Worm (Caenorhabditis elegans): ENCODE measurements around the gene F14H8.4.
"Not testable (repeated sequence)": the region's sequence is repeated elsewhere in the genome, so short reads cannot be mapped to it uniquely, and the experiment has no call there.

F14H8.4 gene

ce11 chrV:15031373-15031772 is 7.7 kb downstream of the F14H8.4 start, which contains the start of gene cng-1:
cng-1 (minus strand) TSS chrV:15031473.
- not testable (repeated sequence) for TF ChIP-seq nhr-77, hmg-11, lin-15B (tag; optimal IDR thresholded peaks at IDR 0.05)

- TF ChIP-seq hmg-11, aly-2, mdl-1 (tag; optimal IDR thresholded peaks at IDR 0.05): not testable (repeated sequence)
Measured at ce11 chrV:15036769-15037168, 13.1 kb downstream of the F14H8.4 start, which contains the start of gene melo-3. melo-3 (minus strand) TSS chrV:15036869.

ce11 chrV:15048107-15048506 is 24.5 kb downstream of the F14H8.4 start, which contains the start of gene sdc-3:
sdc-3 (minus strand) TSS chrV:15048207.
- TF ChIP-seq ceh-28 (tag; optimal IDR thresholded peaks at IDR 0.05) (no peak), ceh-9 (tag; optimal IDR thresholded peaks at IDR 0.05) (no peak), elt-2 (tag; optimal IDR thresholded peaks at IDR 0.05) (peak; percentile 4)

DNA sequence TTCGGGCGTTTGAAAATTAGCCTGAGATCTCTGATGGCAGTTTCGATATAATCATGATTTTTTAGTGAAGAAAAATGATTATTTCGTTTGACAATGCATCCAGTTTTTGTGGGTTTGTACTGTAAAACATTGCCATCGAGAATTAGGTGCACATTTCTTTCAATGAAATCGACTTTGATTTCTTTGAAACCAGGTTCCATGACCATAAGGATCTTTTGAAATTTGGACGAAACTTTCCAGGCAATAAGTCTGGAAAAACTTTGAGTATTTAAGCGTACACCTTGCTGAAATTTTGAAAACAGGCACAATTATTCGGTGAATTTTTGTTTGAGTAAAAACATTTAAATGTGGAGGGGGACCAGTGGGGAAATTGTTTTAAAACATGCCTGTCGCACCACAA is 28.1 kb downstream of the F14H8.4 start:
- TF ChIP-seq ztf-4 (tag; optimal IDR thresholded peaks at IDR 0.05) (no peak), hmg-11 (tag; optimal IDR thresholded peaks at IDR 0.05) (no peak), egl-27 (tag; optimal IDR thresholded peaks at IDR 0.05) (no peak), nhr-12 (tag; optimal IDR thresholded peaks at IDR 0.05) (no peak), unc-39 (tag; optimal IDR thresholded peaks at IDR 0.05) (no peak), pqm-1 (tag; optimal IDR thresholded peaks at IDR 0.05) (no peak)

DNA sequence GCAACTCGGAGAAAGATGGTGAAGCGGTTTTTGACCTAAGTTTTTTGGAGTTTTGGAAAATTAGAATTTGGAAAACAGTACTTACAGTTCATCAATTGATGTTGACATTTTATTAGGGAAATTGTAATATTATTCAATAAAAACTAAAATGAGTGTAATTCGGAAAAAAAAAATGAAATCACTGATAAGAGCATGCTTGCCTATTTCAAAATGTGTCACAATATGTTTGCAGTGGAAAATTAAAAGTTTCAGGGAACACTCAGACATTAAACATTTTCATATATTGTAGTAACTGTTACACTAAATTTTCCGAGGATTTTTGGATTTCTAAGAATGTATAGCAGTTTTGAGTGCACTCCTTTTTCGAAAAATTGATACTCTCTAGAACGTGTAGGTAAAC is 28.7 kb downstream of the F14H8.4 start, which contains the start of the genes fbxa-82 and C25D7.5:
TSS of gene fbxa-82 (minus strand) at position 163 of the 400 bp plus-strand sequence.
TSS of gene C25D7.5 (plus strand) at position 283 of the 400 bp plus-strand sequence.
- no peak for TF ChIP-seq nhr-11 (tag; optimal IDR thresholded peaks at IDR 0.05)
- no peak for TF ChIP-seq tbx-2 (tag; optimal IDR thresholded peaks at IDR 0.05)
- peak; percentile 28 for TF ChIP-seq elt-2 (tag; optimal IDR thresholded peaks at IDR 0.05)
- no peak for TF ChIP-seq snpc-4 (tag; optimal IDR thresholded peaks at IDR 0.05)
- TF ChIP-seq nhr-237 (tag; optimal IDR thresholded peaks at IDR 0.05): no peak
- peak; percentile 31 for TF ChIP-seq pha-4 (tag; optimal IDR thresholded peaks at IDR 0.05)
- no peak for TF ChIP-seq ceh-9 (tag; optimal IDR thresholded peaks at IDR 0.05)
- TF ChIP-seq pqm-1 (tag; optimal IDR thresholded peaks at IDR 0.05): peak; percentile 41
- TF ChIP-seq daf-12 (tag; optimal IDR thresholded peaks at IDR 0.05): no peak
- no peak for TF ChIP-seq nhr-77 (tag; optimal IDR thresholded peaks at IDR 0.05)
- TF ChIP-seq egl-5 (tag; optimal IDR thresholded peaks at IDR 0.05): no peak
- no peak for TF ChIP-seq unc-62 (GFP tag; optimal IDR thresholded peaks at IDR 0.05)
- TF ChIP-seq nhr-67 (tag; optimal IDR thresholded peaks at IDR 0.05): no peak

DNA sequence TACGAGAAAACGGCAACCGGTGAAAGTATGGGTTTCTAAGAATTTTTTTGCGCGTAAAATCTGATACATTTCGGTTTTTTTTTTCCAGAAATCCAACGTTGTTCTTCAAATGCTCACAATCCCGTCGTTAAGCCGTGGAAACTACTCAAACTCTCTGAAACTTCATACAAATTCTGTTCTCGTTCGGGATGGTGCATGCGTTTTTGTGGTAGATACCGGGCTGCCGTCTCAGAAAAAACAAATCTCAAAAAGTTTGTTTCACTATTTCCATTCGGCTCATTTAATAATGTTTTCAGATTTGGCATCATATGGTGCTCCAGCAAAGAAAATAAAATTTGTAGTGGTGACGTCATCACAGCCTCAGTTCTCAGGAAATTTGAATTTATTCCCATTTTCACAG is 31.1 kb downstream of the F14H8.4 start:
- TF ChIP-seq R02D3.7 (tag; optimal IDR thresholded peaks at IDR 0.05) (no peak), mml-1 (tag; optimal IDR thresholded peaks at IDR 0.05) (no peak), nhr-76 (tag; optimal IDR thresholded peaks at IDR 0.05) (no peak)

- no peak for TF ChIP-seq lin-15B (tag; optimal IDR thresholded peaks at IDR 0.05)
Measured at ce11 chrV:15055873-15056272, 32.2 kb downstream of the F14H8.4 start, which contains the start of gene C25D7.16. C25D7.16 (plus strand) TSS chrV:15056173.

ce11 chrV:15056346-15056839 is 32.7 kb downstream of the F14H8.4 start:
- TF ChIP-seq skn-1 (tag; optimal IDR thresholded peaks at IDR 0.05) (no peak), jun-1 (tag; optimal IDR thresholded peaks at IDR 0.05) (no peak), mdl-1 (tag; optimal IDR thresholded peaks at IDR 0.05) (no peak), fos-1 (tag; optimal IDR thresholded peaks at IDR 0.05) (no peak), mml-1 (tag; optimal IDR thresholded peaks at IDR 0.05) (no peak), daf-12 (tag; optimal IDR thresholded peaks at IDR 0.05) (no peak), aly-2 (tag; optimal IDR thresholded peaks at IDR 0.05) (no peak), nhr-67 (tag; optimal IDR thresholded peaks at IDR 0.05) (no peak), lin-39 (tag; optimal IDR thresholded peaks at IDR 0.05) (no peak), tbx-2 (tag; optimal IDR thresholded peaks at IDR 0.05) (no peak), pqm-1 (tag; optimal IDR thresholded peaks at IDR 0.05) (no peak), ztf-11 (tag; optimal IDR thresholded peaks at IDR 0.05) (no peak), ztf-4 (tag; optimal IDR thresholded peaks at IDR 0.05) (no peak), R02D3.7 (tag; optimal IDR thresholded peaks at IDR 0.05) (no peak), ceh-9 (tag; optimal IDR thresholded peaks at IDR 0.05) (no peak), unc-39 (tag; optimal IDR thresholded peaks at IDR 0.05) (no peak)

All from whole organism, L3 larva.